Worm (Caenorhabditis elegans): ENCODE data around the gene C53B4.3.

DNA sequence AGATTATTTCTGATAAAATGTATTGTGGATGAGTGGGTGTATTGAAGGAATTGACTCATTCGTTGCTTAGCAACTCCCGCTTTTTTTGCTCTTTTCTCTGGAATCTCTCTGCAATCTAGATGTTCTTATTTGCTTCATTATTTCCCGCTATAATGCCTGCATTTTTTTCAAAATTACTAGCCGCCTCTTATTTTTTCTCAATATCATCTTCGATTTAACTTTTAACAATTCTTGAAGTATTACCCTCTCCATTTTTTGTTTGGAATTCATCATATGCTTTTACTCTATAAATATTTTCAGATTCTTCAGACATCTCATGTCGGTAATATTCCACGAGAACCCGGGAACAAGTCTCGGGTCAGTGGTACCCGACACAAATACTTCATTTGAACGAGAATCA, 17.3 kb downstream of the C53B4.3 start, which contains the start of gene tpra-1:
- TF ChIP-seq cog-1 (tag; optimal IDR thresholded peaks at IDR 0.05): no peak
- TF ChIP-seq ref-1 (GFP tag; conservative IDR thresholded peaks at IDR 0.05): no peak
- TF ChIP-seq med-1 (GFP tag; optimal IDR thresholded peaks at IDR 0.05; ENCODE audit: insufficient read depth): no peak
- TF ChIP-seq klf-2 (GFP tag; conservative IDR thresholded peaks at IDR 0.05): no peak
- TF ChIP-seq ztf-29 (GFP tag; IDR thresholded peaks at IDR 0.05): no peak
- no peak for TF ChIP-seq ztf-23 (GFP tag; IDR thresholded peaks at IDR 0.05)
- TF ChIP-seq T22C8.4 (GFP tag; IDR thresholded peaks at IDR 0.05): no peak
